Worm (Caenorhabditis elegans) whole organism, midembryonic: ENCODE measurements around the gene K07H8.9.

Source experiments
- flt-1 ChIP-seq: fragments of 200-800 bp; sonication (Bioruptor generic); IDR thresholded peaks from 2 replicates; pipeline ENCODE4 v1.3.6; 2022; ENCODE audit warnings: missing genetic modification characterization, missing compliant biosample characterization
- klf-2 ChIP-seq: fragments of 200-800 bp; sonication (Bioruptor generic); conservative IDR thresholded peaks from 2 replicates; pipeline ENCODE4 v1.3.6; 2022; ENCODE audit warnings: missing genetic modification reagents, missing genetic modification characterization, missing compliant biosample characterization
- ref-1 ChIP-seq: fragments of 200-800 bp; sonication (Bioruptor generic); conservative IDR thresholded peaks from 2 replicates; pipeline ENCODE4 v1.3.6; 2022; ENCODE audit warnings: missing genetic modification reagents, missing genetic modification characterization, missing compliant biosample characterization

ce11 chrIV:8307408-8307807, 21.1 kb upstream of the K07H8.9 start:
- TF ChIP-seq flt-1 (GFP tag; lab: Robert Waterston, UW) (no peak), ref-1 (GFP tag; lab: Robert Waterston, UW) (no peak), klf-2 (GFP tag; lab: Robert Waterston, UW) (no peak)
